Worm (Caenorhabditis elegans) whole organism, dauer: ENCODE data around the gene delm-1.

Source experiments
- unc-62 ChIP-seq: sonication (generic microtip); optimal IDR thresholded peaks from 2 replicates; lab custom pipeline; 2017; ENCODE audit warnings: missing biosample characterization, missing genetic modification reagents, missing genetic modification characterization

delm-1 gene

DNA sequence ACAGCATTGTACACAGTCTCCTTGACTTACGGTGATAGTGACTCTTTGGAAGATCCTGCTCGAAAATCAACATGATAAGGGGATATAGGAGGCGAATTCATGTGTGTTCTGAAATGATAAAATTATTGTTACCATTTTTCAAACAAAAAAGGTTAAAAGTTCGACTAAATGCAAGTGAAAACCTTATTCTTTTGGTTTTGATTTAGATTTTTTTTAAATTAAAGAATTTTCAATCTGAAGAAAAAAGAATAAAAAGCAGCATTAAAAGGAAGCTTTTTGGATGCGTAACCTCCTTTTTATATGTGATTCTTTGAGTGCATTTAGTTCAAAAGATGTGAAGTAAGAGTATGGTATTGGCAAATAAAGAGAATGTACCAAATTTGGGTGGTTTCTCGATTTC is at the start of gene delm-1:
Gene delm-1, minus strand, starts transcription at position 101 of the 400 bp plus-strand sequence.
- TF ChIP-seq unc-62 (GFP tag; lab: Kevin White, UChicago): no peak

DNA sequence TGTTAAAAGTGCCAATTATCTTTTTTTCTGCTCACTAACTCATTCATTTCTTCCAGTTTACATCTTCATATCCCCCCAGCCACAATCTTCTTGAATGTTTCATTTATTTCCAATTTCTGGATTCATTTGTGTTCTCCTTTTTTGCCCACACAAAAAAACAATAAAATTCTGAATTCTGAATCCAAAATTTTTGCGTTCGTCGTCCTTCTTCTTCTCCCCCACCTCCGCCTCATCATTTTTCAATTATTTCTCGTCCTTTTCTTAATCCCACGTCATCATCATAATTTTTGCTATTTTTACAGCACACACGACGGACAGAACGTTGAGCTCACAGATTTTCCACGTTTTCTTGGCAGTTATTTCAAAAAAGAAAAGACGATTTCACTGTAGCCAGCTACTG is 49.3 kb upstream of the delm-1 start, which contains the start of gene C07C7.1:
Gene C07C7.1, plus strand, starts transcription at position 301 of the 400 bp plus-strand sequence.
- TF ChIP-seq unc-62 (GFP tag; lab: Kevin White, UChicago): no peak

DNA sequence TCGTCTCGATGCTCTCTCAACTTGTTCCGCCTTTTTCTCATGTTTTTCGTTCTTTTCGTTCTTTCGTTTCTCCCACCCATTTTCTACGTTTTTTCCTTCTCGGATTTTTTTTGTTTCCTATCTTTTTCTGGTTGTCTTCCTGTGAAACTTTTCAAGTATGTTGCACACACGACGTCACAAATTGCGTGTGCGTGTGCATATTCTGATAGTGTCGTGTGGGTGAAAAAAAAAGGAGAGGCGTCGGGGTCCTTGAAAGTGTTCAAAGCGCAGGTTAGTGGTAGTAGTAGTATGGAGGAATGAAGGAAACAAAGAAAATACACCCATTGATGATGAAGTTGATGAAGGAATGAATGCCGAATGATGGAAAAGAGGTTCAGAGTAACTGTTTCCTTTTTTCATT is 34.5 kb upstream of the delm-1 start:
- no peak for TF ChIP-seq unc-62 (GFP tag; lab: Kevin White, UChicago)

DNA sequence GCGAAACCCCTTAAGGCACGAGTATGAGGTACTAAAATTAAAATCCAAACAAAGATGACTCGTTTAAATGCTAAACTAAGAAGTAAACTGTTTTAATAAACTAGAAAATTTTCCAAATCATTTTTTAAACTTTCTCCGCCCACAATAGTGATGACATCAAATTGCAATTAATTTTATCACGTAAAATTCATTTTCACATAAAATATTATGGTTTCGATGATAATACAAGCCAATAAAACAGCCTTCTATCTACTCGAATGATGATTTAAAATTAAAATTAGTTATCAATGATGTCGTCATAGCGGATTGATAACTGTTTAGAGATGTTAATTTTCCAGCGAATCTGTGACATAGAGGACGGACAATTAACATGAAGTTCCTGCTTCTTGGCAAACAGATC is 30.4 kb upstream of the delm-1 start, which contains the start of gene C07C7.3:
Gene C07C7.3, plus strand, starts transcription at position 371 of the 400 bp plus-strand sequence.
- no peak for TF ChIP-seq unc-62 (GFP tag; lab: Kevin White, UChicago)

DNA sequence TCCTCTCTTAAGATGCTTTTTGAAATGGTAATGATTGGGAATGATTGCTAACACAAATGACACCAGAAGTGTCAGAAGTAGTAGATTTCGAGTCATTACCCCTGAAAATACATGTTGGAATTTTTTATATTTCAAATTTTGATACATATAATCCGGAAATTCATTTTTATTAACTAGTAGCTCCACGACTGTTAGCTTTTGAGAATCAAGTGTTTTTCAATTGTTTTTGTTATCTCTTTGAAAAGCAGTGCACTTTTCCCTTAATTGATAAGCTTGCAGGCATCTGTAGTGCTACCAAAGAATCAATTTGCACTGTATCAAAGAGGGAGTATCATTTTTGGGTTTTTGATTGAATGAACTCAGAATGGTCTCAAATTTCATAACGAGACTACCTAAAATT is 29.8 kb upstream of the delm-1 start, which contains the start of gene pcp-2:
Gene pcp-2, minus strand, starts transcription at position 101 of the 400 bp plus-strand sequence.
- TF ChIP-seq unc-62 (GFP tag; lab: Kevin White, UChicago): no peak

DNA sequence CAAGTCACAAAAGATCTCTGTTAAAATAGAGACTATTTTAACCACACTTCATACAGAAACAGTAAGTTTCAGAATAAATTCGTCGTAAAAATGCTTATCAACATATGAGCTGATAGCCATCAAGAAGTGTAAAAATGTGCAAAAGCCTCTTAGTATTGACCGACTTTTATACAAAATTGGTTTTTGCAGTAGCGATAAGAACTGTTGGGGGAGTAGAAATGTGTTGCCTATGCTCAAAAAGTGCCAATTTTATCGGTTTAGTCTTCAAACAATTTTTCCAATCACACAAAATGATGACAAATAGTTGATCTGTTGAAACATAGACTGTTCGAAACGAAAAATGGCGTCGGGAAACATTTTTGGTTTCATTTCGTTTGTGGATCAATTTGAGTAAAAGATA is 24.6 kb upstream of the delm-1 start:
- TF ChIP-seq unc-62 (GFP tag; lab: Kevin White, UChicago): no peak

DNA sequence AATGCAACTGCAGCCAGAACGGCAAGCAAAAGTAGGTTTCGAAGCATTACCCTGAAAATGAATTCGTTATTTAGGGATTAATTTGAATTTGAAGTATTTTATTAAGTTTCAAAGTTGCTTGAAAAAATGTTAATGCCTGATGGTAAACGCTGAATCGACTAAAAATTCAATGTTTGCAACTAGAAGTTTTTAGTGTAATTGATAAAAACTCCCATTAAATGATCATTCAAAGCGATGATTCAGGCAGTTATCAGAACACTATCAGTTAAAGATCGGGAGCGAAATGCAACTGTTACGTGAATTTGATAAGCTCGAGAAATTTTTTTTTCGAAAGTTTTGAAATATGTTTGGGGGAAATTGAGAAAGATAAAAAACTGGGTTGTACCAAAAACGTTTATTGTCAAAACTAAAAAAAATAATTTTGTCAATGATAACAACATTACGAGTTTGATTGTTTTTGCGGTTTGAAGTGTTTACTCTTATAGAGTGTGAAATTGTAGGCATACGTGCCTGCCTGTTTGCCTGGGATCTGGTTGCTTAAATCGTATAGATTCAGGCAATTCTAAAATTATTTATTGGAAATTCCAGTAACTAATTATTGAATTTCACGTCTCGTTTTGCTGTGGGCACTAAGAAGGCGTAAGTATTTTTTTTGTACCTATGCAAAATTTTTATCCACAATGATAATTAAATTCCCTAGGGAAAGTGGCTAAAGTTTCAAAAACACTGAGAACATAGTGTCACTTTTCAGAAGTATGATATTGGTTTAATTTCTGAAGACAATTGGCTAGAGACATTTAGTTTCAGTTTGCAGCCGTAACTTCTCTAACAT is 23.9 kb upstream of the delm-1 start, which contains the start of gene pcp-3:
Gene pcp-3, minus strand, starts transcription at position 51 of the 832 bp plus-strand sequence.
- no peak for TF ChIP-seq unc-62 (GFP tag; lab: Kevin White, UChicago)

DNA sequence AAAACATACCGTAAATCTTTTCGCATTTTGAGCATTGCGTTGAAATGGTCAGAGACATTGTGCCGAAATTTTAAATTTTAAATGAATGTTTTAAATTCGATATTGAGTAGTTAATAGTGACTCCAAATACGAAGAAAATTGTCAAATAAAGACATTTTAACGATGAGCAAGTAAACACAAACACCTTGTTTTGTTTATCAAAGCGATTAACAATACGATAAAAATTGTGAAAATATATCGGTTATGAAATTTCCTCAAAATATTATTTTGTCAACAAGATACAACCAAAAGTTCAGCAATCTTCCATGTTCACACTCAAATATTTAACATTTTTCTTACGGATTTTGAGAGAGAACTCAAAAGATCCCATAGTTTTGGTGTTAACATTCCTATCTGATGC is 19.0 kb upstream of the delm-1 start, which contains the start of gene F23B2.10:
Gene F23B2.10, minus strand, starts transcription at position 101 of the 400 bp plus-strand sequence.
- no peak for TF ChIP-seq unc-62 (GFP tag; lab: Kevin White, UChicago)

DNA sequence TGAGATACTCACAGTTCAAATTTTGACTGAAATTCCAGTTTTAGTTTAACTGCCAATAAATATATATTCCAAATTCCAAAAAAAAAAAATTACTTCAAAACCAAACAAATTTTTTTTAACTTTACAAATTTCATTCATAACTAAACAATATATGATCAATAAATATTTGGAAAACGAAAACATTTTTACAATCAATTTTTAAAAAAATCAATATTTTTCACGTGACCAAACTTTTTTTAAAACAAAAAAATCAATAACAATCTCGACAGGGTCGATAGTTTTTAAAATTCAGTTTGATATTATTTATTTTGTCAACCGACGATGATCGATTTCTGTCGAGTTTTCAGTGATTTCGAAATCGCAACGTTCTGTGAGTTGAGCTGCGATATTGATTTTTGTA is 14.9 kb upstream of the delm-1 start, which contains the start of gene F23B2.7:
Gene F23B2.7, plus strand, starts transcription at position 301 of the 400 bp plus-strand sequence.
- no peak for TF ChIP-seq unc-62 (GFP tag; lab: Kevin White, UChicago)

DNA sequence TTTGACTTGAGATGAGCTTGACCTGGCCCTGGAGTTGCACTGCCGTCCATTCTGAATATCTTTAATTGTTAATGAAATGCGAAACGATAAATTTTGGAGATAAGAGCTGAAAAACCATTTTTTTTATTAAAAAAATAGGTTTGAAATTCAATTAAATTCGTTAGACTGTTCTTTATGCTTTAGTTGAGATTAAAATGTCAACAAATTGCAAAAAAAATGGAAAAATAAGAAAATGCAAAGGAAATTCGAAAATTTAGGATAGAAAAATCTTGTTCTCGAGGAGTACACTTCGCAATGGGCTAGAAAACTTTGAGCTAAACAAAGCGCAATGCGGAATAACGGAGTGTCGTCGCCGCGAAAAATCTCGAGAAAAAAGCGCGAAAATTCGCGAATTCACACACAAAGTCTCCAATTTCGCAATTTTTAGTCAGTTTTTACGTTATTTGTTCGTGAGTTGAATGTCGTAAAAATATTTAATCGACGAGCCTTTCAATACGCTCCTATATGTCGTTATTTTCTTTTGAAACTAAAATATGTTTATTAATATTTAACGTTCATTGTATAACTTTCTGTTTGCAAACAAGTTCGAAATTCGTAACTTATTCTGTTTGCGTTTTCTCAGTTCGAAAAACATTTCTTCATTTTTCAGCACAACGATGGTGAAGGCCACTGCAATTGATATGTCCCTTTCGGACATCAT is 11.7 kb upstream of the delm-1 start, which contains the start of the genes rpb-12 and aly-2:
Gene rpb-12, minus strand, starts transcription at position 51 of the 700 bp plus-strand sequence.
Gene aly-2, plus strand, starts transcription at position 650 of the 700 bp plus-strand sequence.
- no peak for TF ChIP-seq unc-62 (GFP tag; lab: Kevin White, UChicago)

DNA sequence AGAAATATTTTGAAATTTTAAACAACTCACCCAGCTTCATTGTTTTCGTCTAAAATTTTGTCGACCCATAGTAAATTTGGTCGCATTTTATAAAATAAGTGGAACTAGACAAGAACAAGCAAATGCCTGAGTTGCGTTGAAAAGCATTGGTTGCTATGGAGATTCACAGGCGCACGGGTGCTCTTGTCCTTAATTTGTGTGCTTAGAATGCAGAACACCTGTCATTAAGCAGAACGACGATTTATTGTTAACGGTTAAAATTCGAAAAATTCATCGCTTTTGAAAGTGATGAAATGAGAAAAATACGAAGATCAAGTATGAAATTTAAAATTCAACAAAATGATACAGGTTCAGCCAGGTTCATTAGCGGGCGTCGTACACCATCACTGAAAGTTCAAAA is 10.8 kb upstream of the delm-1 start, which contains the start of gene daf-10:
Gene daf-10, minus strand, starts transcription at position 101 of the 400 bp plus-strand sequence.
- TF ChIP-seq unc-62 (GFP tag; lab: Kevin White, UChicago): no peak

DNA sequence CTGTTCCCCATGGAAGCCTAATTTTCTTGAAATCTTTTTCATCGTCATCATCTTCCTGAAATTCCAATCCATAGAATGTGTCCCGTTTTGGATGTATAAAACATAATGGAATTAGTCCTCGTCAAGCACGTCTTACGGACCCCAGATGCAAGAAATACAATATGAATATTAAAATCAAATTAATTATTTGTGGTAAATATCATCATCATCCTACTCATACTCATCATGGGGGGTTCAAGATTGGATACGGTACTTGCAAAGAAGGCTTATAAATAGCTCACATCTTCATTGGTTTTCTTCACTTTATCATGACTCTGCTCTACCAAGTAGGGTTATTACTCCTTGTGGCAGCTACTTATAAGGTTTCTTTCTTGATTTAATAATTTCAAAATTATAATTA is 9.1 kb upstream of the delm-1 start, which contains the start of gene flp-1:
Gene flp-1, plus strand, starts transcription at position 301 of the 400 bp plus-strand sequence.
- TF ChIP-seq unc-62 (GFP tag; lab: Kevin White, UChicago): no peak

DNA sequence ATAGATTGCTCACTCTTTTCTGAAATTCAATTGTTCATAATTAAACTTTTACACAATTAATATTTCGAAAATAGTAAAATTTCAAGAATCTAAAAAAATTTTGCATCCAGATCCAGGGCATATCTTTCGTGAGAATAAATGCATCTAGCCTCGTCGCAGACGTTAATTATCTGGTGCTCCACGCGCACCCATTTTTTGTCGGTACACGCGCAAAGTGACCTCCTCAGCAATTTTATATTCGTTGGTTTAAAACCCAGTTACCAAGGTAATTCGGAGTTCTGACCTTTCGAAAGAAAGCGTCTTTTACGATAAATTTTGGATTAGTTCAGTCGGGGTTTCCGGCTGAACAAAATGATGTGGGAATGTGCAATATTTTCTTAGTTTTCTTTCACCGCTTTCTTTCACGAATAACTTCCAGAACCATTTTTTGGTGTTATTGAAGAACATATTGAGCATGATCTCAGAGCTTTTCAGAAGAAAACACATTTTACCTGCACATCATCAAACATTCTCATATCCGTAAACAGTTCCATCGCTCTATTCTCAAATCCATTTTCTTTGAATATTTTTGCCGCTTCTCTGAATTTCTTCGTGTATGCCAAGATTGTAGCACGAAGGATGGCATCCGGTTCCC is 5.0 kb upstream of the delm-1 start:
- TF ChIP-seq unc-62 (GFP tag; lab: Kevin White, UChicago): no peak

DNA sequence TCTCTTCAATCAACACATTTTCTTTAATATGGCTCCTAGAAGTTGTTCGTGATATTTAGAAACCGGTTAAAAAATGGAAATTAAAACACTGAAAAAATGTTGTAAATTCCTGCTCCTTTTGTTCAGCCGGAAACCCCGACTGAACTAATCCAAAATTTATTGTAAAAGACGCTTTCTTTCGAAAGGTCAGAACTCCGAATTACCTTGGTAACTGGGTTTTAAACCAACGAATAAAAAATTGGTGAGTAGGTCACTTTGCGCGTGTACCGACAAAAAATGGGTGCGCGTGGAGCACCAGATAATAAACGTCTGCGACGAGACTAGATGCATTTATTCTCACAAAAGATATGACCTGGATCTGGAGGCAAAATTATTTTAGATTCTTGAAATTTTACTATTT is 4.7 kb downstream of the delm-1 start:
- no peak for TF ChIP-seq unc-62 (GFP tag; lab: Kevin White, UChicago)

DNA sequence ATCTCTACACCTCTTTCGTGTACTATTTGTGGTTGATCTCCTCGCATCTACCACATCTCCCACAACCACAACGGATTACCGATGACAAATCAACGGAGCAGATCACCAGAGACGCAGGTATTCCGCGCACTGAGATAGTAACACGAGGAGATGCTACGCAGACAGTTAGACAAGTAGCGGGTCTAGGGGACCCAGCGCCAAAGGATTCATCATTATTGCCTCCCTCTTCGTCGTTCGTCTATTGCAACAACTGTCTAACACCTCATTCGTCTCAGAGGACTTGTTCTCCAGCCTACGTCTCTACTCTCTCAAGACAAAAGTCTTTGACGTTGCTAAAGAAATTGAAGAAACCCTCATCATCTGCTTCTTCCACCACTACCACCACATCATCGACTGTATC is 13.7 kb downstream of the delm-1 start:
- TF ChIP-seq unc-62 (GFP tag; lab: Kevin White, UChicago): no peak
